Worm (Caenorhabditis elegans): ENCODE results near the gene dnj-14.

- TF ChIP-seq nhr-232 (tag; optimal IDR thresholded peaks at IDR 0.05) (no peak), fkh-10 (GFP tag; optimal IDR thresholded peaks at IDR 0.05) (no peak), pqm-1 (tag; optimal IDR thresholded peaks at IDR 0.05) (no peak), ceh-6 (GFP tag; optimal IDR thresholded peaks at IDR 0.05) (no peak), ahr-1 (tag; optimal IDR thresholded peaks at IDR 0.05) (no peak), ceh-9 (tag; optimal IDR thresholded peaks at IDR 0.05) (no peak), lin-11 (tag; optimal IDR thresholded peaks at IDR 0.05) (no peak), unc-42 (tag; optimal IDR thresholded peaks at IDR 0.05) (no peak), sox-4 (tag; optimal IDR thresholded peaks at IDR 0.05) (no peak), ama-1 (optimal IDR thresholded peaks at IDR 0.05) (no peak), K02D7.2 (tag; optimal IDR thresholded peaks at IDR 0.05) (no peak)
Measured at ce11 chrX:4740630-4741029, 29.1 kb upstream of the dnj-14 start.
